Fruit fly (Drosophila melanogaster) whole organism, embryonic: Measurements from ENCODE around the gene Tom.

Experiments
- Ada2b ChIP-seq: fragments of 200-800 bp; sonication (Bioruptor generic); IDR thresholded peaks from 2 replicates; pipeline ENCODE4 v1.3.6; 2022; ENCODE audit warnings: missing biosample characterization, missing genetic modification characterization
- Awh ChIP-seq: fragments of 200-800 bp; sonication (Bioruptor generic); IDR thresholded peaks from 2 replicates; pipeline ENCODE4, ENCODE4 v1.3.6; 2022; ENCODE audit warnings: missing biosample characterization, missing genetic modification characterization
- Bteb2 ChIP-seq: fragments of 200-800 bp; sonication (Bioruptor generic); optimal IDR thresholded peaks from 2 replicates; lab custom pipeline; 2016; ENCODE audit warnings: missing biosample characterization, missing genetic modification characterization
- CG10267 ChIP-seq: fragments of 200-800 bp; sonication (Bioruptor generic); optimal IDR thresholded peaks from 2 replicates; lab custom pipeline; 2018; ENCODE audit warnings: missing biosample characterization, mild to moderate bottlenecking, missing genetic modification characterization, moderate library complexity
- CG10462 ChIP-seq: fragments of 200-800 bp; sonication (Bioruptor generic); optimal IDR thresholded peaks from 2 replicates; lab custom pipeline; 2016; ENCODE audit warnings: missing biosample characterization, missing genetic modification characterization
- CG11695 ChIP-seq: fragments of 200-800 bp; sonication (Bioruptor generic); IDR thresholded peaks from 3 replicates; pipeline ENCODE4 v1.3.6; 2022; ENCODE audit warnings: missing biosample characterization, missing genetic modification characterization
- CG12236 ChIP-seq: fragments of 200-800 bp; sonication (Bioruptor generic); optimal IDR thresholded peaks from 2 replicates; lab custom pipeline; 2016; ENCODE audit warnings: missing biosample characterization, missing genetic modification characterization
- CG14965 ChIP-seq: fragments of 200-800 bp; sonication (Bioruptor generic); optimal IDR thresholded peaks from 2 replicates; lab custom pipeline; 2016; ENCODE audit warnings: missing biosample characterization, missing genetic modification characterization, borderline replicate concordance
- CG17328 ChIP-seq: fragments of 200-800 bp; sonication (Bioruptor generic); IDR thresholded peaks from 2 replicates; pipeline ENCODE4 v1.3.6; 2022; ENCODE audit warnings: missing biosample characterization, missing genetic modification characterization
- CG18262 ChIP-seq: fragments of 200-800 bp; optimal IDR thresholded peaks from 3 replicates; lab custom pipeline; 2019; ENCODE audit warnings: missing biosample characterization, mild to moderate bottlenecking, missing genetic modification characterization, moderate library complexity
- CG3065 ChIP-seq: fragments of 200-800 bp; sonication (Bioruptor generic); optimal IDR thresholded peaks from 2 replicates; lab custom pipeline; 2016; ENCODE audit warnings: missing biosample characterization, missing genetic modification characterization
- CG33557 ChIP-seq: fragments of 200-800 bp; sonication (Bioruptor generic); optimal IDR thresholded peaks from 2 replicates; lab custom pipeline; 2019; ENCODE audit warnings: missing biosample characterization, mild to moderate bottlenecking, missing genetic modification characterization, moderate library complexity
- CG4617 ChIP-seq: fragments of 200-800 bp; sonication (Bioruptor generic); optimal IDR thresholded peaks from 3 replicates; lab custom pipeline; 2016; ENCODE audit warnings: missing biosample characterization, missing genetic modification characterization, borderline replicate concordance
- CG4820 ChIP-seq: fragments of 200-800 bp; sonication (Bioruptor generic); optimal IDR thresholded peaks from 3 replicates; lab custom pipeline; 2016; ENCODE audit warnings: missing biosample characterization, missing genetic modification characterization
- CG6854 ChIP-seq: fragments of 200-800 bp; sonication (Bioruptor generic); optimal IDR thresholded peaks from 3 replicates; lab custom pipeline; 2017; ENCODE audit warnings: missing biosample characterization, mild to moderate bottlenecking, missing genetic modification characterization
- CG7556 ChIP-seq: fragments of 200-800 bp; sonication (Bioruptor generic); optimal IDR thresholded peaks from 2 replicates; lab custom pipeline; 2017; ENCODE audit warnings: missing biosample characterization, mild to moderate bottlenecking, missing genetic modification characterization
- CG7839 ChIP-seq: fragments of 200-800 bp; sonication (Bioruptor generic); optimal IDR thresholded peaks from 3 replicates; lab custom pipeline; 2018; ENCODE audit warnings: missing biosample characterization, mild to moderate bottlenecking, missing genetic modification characterization, moderate library complexity
- CG8359 ChIP-seq: fragments of 200-800 bp; sonication (Bioruptor generic); optimal IDR thresholded peaks from 2 replicates; lab custom pipeline; 2017; ENCODE audit warnings: missing biosample characterization, mild to moderate bottlenecking, missing genetic modification characterization, borderline replicate concordance
- CG8388 ChIP-seq: fragments of 200-800 bp; sonication (Bioruptor generic); optimal IDR thresholded peaks from 2 replicates; lab custom pipeline; 2019; ENCODE audit warnings: missing biosample characterization, mild to moderate bottlenecking, missing genetic modification characterization, moderate library complexity
- CG8924 ChIP-seq: fragments of 200-800 bp; optimal IDR thresholded peaks from 3 replicates; lab custom pipeline; 2019; ENCODE audit warnings: missing biosample characterization, mild to moderate bottlenecking, missing genetic modification characterization, moderate library complexity
- CG8944 ChIP-seq: fragments of 200-800 bp; sonication (Bioruptor generic); optimal IDR thresholded peaks from 3 replicates; lab custom pipeline; 2016; ENCODE audit warnings: missing biosample characterization, missing genetic modification characterization
- CG9727 ChIP-seq: fragments of 200-800 bp; sonication (Bioruptor generic); optimal IDR thresholded peaks from 3 replicates; lab custom pipeline; 2017; ENCODE audit warnings: missing biosample characterization, mild to moderate bottlenecking, missing genetic modification characterization
- Chrac-16 ChIP-seq: fragments of 200-800 bp; sonication (Bioruptor generic); optimal IDR thresholded peaks from 3 replicates; lab custom pipeline; 2016; ENCODE audit warnings: missing biosample characterization, missing genetic modification characterization
- D19A ChIP-seq: fragments of 200-800 bp; optimal IDR thresholded peaks from 3 replicates; lab custom pipeline; 2019; ENCODE audit warnings: missing biosample characterization, mild to moderate bottlenecking, missing genetic modification characterization, moderate library complexity
- Dip2 ChIP-seq: fragments of 200-800 bp; sonication (Bioruptor generic); IDR thresholded peaks from 2 replicates; pipeline ENCODE4 v1.3.6; 2022; ENCODE audit warnings: missing biosample characterization, missing genetic modification characterization
- E2f2 ChIP-seq: fragments of 200-800 bp; sonication (Bioruptor generic); IDR thresholded peaks from 2 replicates; pipeline ENCODE4 v1.3.6; 2022; ENCODE audit warnings: missing biosample characterization, missing genetic modification characterization
- ERR ChIP-seq: fragments of 200-800 bp; sonication (Bioruptor generic); optimal IDR thresholded peaks from 2 replicates; lab custom pipeline; 2016; ENCODE audit warnings: missing biosample characterization, missing genetic modification characterization
- Elba2 ChIP-seq: fragments of 200-800 bp; sonication (Bioruptor generic); optimal IDR thresholded peaks from 3 replicates; lab custom pipeline; 2016; ENCODE audit warnings: missing biosample characterization, missing genetic modification characterization
- Fer3 ChIP-seq: fragments of 200-800 bp; sonication (Bioruptor generic); optimal IDR thresholded peaks from 2 replicates; lab custom pipeline; 2018; ENCODE audit warnings: missing biosample characterization, mild to moderate bottlenecking, missing genetic modification characterization, moderate library complexity
- HLHmδ ChIP-seq: fragments of 200-800 bp; sonication (Bioruptor generic); optimal IDR thresholded peaks from 2 replicates; lab custom pipeline; 2018; ENCODE audit warnings: missing biosample characterization, mild to moderate bottlenecking, missing genetic modification characterization, moderate library complexity
- Nf-YB ChIP-seq: fragments of 200-800 bp; sonication (Bioruptor generic); optimal IDR thresholded peaks from 3 replicates; lab custom pipeline; 2019; ENCODE audit warnings: missing biosample characterization, mild to moderate bottlenecking, missing genetic modification characterization, moderate library complexity
- Optix ChIP-seq: fragments of 200-800 bp; sonication (Bioruptor generic); IDR thresholded peaks from 3 replicates; pipeline ENCODE4 v1.3.6; 2022; ENCODE audit warnings: missing biosample characterization, missing genetic modification characterization
- Scr ChIP-seq: fragments of 200-800 bp; sonication (Bioruptor generic); IDR thresholded peaks from 2 replicates; pipeline ENCODE4 v1.3.6; 2022; ENCODE audit warnings: missing biosample characterization, missing genetic modification characterization; ENCODE audit not compliant: partially characterized antibody
- Sox100B ChIP-seq: fragments of 200-800 bp; sonication (Bioruptor generic); optimal IDR thresholded peaks from 3 replicates; lab custom pipeline; 2018; ENCODE audit warnings: missing biosample characterization, mild to moderate bottlenecking, missing genetic modification characterization
- Ssrp ChIP-seq: fragments of 200-800 bp; sonication (Bioruptor generic); optimal IDR thresholded peaks from 2 replicates; lab custom pipeline; 2018; ENCODE audit warnings: missing biosample characterization, mild to moderate bottlenecking, missing genetic modification characterization, moderate library complexity
- Xrp1 ChIP-seq: fragments of 200-800 bp; sonication (Bioruptor generic); IDR thresholded peaks from 2 replicates; pipeline ENCODE4 v1.3.6; 2022; ENCODE audit warnings: missing biosample characterization, missing genetic modification characterization
- ara ChIP-seq: fragments of 200-800 bp; sonication (Bioruptor generic); IDR thresholded peaks from 2 replicates; pipeline ENCODE4 v1.3.6; 2022; ENCODE audit warnings: missing biosample characterization, missing genetic modification characterization
- en ChIP-seq: fragments of 200-800 bp; sonication (Bioruptor generic); optimal IDR thresholded peaks from 2 replicates; lab custom pipeline; 2016; ENCODE audit warnings: missing biosample characterization, missing genetic modification characterization
- gem ChIP-seq: fragments of 200-800 bp; sonication (Bioruptor generic); optimal IDR thresholded peaks from 2 replicates; lab custom pipeline; 2019; ENCODE audit warnings: missing biosample characterization, mild to moderate bottlenecking, missing genetic modification characterization, moderate library complexity
- grau ChIP-seq: fragments of 200-800 bp; optimal IDR thresholded peaks from 3 replicates; lab custom pipeline; 2019; ENCODE audit warnings: missing biosample characterization, mild to moderate bottlenecking, missing genetic modification characterization, moderate library complexity
- gsb-n ChIP-seq: fragments of 200-800 bp; sonication (Bioruptor generic); optimal IDR thresholded peaks from 3 replicates; lab custom pipeline; 2018; ENCODE audit warnings: missing biosample characterization, mild to moderate bottlenecking, missing genetic modification characterization
- hkb ChIP-seq, 2 experiments: fragments of 200-800 bp in 1 of 2; fragments of >200 bp in 1 of 2; sonication (Bioruptor generic) in 1 of 2; IDR thresholded peaks in 1 of 2; optimal IDR thresholded peaks in 1 of 2; 2 replicates each; pipeline versions ENCODE4 v1.3.6 to Lab custom; 2017 to 2022; ENCODE audit warnings: missing biosample characterization in 1 of 2, missing genetic modification characterization in 1 of 2
- lab ChIP-seq: fragments of 200-800 bp; sonication (Bioruptor generic); optimal IDR thresholded peaks from 3 replicates; lab custom pipeline; 2017; ENCODE audit warnings: missing biosample characterization, missing genetic modification characterization, mild to moderate bottlenecking, moderate library complexity, missing genetic modification reagents
- onecut ChIP-seq: fragments of 200-800 bp; sonication (Bioruptor generic); IDR thresholded peaks from 2 replicates; pipeline ENCODE4 v1.3.6; 2022; ENCODE audit warnings: missing biosample characterization, missing genetic modification characterization
- pros ChIP-seq: fragments of 200-800 bp; sonication (Bioruptor generic); optimal IDR thresholded peaks from 3 replicates; lab custom pipeline; 2019; ENCODE audit warnings: missing biosample characterization, mild to moderate bottlenecking, missing genetic modification characterization, moderate library complexity
- sens ChIP-seq: fragments of 200-800 bp; sonication (Bioruptor generic); peaks from one replicate; lab custom pipeline; 2016; ENCODE audit warnings: missing biosample characterization, missing genetic modification characterization
- stc ChIP-seq: fragments of 200-800 bp; sonication (Bioruptor generic); IDR thresholded peaks from 2 replicates; pipeline ENCODE4 v1.3.6; 2022; ENCODE audit warnings: missing biosample characterization, missing genetic modification characterization
- trem ChIP-seq: fragments of 200-800 bp; optimal IDR thresholded peaks from 3 replicates; lab custom pipeline; 2019; ENCODE audit warnings: missing biosample characterization, mild to moderate bottlenecking, missing genetic modification characterization, moderate library complexity
- twi ChIP-seq: fragments of 200-800 bp; optimal IDR thresholded peaks from 2 replicates; lab custom pipeline; 2019; ENCODE audit warnings: missing biosample characterization, mild to moderate bottlenecking, missing genetic modification characterization, moderate library complexity
- zf30C ChIP-seq: fragments of 200-800 bp; sonication (Bioruptor generic); optimal IDR thresholded peaks from 3 replicates; lab custom pipeline; 2018; ENCODE audit warnings: missing biosample characterization, mild to moderate bottlenecking, missing genetic modification characterization
- zfh2 ChIP-seq: fragments of 200-800 bp; sonication (Bioruptor generic); optimal IDR thresholded peaks from 2 replicates; lab custom pipeline; 2016; ENCODE audit warnings: missing biosample characterization, missing genetic modification characterization

The Tom gene

DNA sequence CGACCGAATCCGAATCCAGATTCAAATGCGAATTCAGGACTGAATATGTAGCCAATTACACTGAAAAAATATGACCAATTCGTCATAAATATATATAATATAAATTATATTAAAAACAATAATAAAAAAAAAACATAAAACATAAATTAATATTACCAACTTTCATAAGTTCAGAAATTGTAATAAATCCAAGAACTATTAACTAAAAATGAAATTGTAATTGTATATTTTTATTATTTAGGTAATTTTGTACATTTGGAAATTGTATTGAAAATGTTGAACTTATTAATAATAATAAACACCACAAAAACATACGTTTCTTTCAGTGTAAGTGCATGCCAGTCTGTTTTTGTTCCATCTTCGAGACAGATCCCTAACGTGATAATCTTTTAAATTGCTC lies 8.1 kb upstream of the Tom start (continued):
- TF ChIP-seq Ssrp (tag; lab: Kevin White, UChicago) (peak; percentile 46), CG17328 (GFP tag; lab: Robert Waterston, UW) (0 out of 2 replicates have a peak, but pooled peaks have one; percentile 47), grau (tag; lab: Kevin White, UChicago) (peak; percentile 12), zf30C (GFP tag; lab: Kevin White, UChicago) (peak; percentile 78), trem (peak; percentile 3), lab (GFP tag; lab: Kevin White, UChicago) (no peak), CG7556 (GFP tag; lab: Kevin White, UChicago) (peak; percentile 48), Nf-YB (peak; percentile 41), gsb-n (tag; lab: Kevin White, UChicago) (peak; percentile 68), CG10267 (tag; lab: Kevin White, UChicago) (peak; percentile 70), CG8388 (GFP tag; lab: Kevin White, UChicago) (peak; percentile 46), zfh2 (no peak), CG6854 (GFP tag; lab: Kevin White, UChicago) (no peak), Chrac-16 (GFP tag; lab: Kevin White, UChicago) (peak; percentile 30), CG14965 (no peak), CG7839 (peak; percentile 39), CG10462 (GFP tag; lab: Kevin White, UChicago) (peak; percentile 7), CG9727 (GFP tag; lab: Kevin White, UChicago) (peak; percentile 85), Elba2 (GFP tag; lab: Kevin White, UChicago) (peak; percentile 56), gem (peak; percentile 79)

DNA sequence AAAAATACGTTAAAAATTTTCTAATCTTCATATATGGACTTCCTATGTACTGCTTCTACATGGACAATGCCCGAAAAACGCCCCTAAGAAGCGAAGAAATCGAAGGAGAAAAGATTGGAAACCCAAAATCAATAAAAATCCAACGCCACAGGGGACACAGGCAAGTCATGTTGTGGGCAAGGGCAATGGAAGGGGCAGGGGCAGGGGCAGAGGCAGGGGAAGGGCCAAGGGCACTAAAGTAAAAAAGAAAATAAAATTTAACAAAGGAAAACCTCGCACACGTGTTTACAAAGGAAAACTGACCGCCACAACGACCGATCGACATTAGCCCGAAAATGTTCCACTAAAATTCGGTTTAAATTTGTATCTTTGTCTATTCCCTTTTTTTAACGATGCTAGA lies 6.4 kb upstream of the Tom start:
- TF ChIP-seq Bteb2 (GFP tag; lab: Kevin White, UChicago) (no peak), onecut (GFP tag; lab: Robert Waterston, UW) (peak; percentile 50; the same call in 1 of the 2 replicates), Scr (no peak), Ada2b (GFP tag; lab: Robert Waterston, UW) (no peak), pros (GFP tag; lab: Kevin White, UChicago) (peak; percentile 88), Xrp1 (GFP tag; lab: Robert Waterston, UW) (no peak), en (GFP tag; lab: Kevin White, UChicago) (no peak), sens (GFP tag; lab: Kevin White, UChicago) (peak; percentile 50), CG8359 (GFP tag; lab: Kevin White, UChicago) (no peak), hkb (optimal IDR thresholded peaks at IDR 0.05; lab: Kevin White, UChicago) (no peak), hkb (GFP tag; IDR thresholded peaks at IDR 0.05; lab: Robert Waterston, UW) (no peak), CG4617 (GFP tag; lab: Kevin White, UChicago) (no peak), ara (GFP tag; lab: Robert Waterston, UW) (no peak), CG8924 (tag; lab: Kevin White, UChicago) (peak; percentile 9), CG8944 (GFP tag; lab: Kevin White, UChicago) (no peak), E2f2 (GFP tag; lab: Robert Waterston, UW) (no peak), CG11695 (GFP tag; lab: Robert Waterston, UW) (no peak), D19A (tag; lab: Kevin White, UChicago) (no peak), CG12236 (no peak), CG18262 (tag; lab: Kevin White, UChicago) (no peak), Fer3 (no peak), Sox100B (no peak), Awh (no peak), HLHmδ (GFP tag; lab: Kevin White, UChicago) (no peak), CG4820 (GFP tag; lab: Kevin White, UChicago) (no peak), CG33557 (no peak), CG3065 (no peak), ERR (GFP tag; lab: Kevin White, UChicago) (no peak), Optix (GFP tag; lab: Robert Waterston, UW) (no peak), twi (tag; lab: Kevin White, UChicago) (peak; percentile 86), stc (GFP tag; lab: Robert Waterston, UW) (no peak), Dip2 (GFP tag; lab: Robert Waterston, UW) (no peak)
